Worm (Caenorhabditis elegans) whole organism, dauer: Measurements from ENCODE around the gene C06A1.7.

Experiments
- unc-62 ChIP-seq: sonication (generic microtip); optimal IDR thresholded peaks from 2 replicates; lab custom pipeline; 2017; ENCODE audit warnings: missing biosample characterization, missing genetic modification reagents, missing genetic modification characterization

Gene C06A1.7

DNA sequence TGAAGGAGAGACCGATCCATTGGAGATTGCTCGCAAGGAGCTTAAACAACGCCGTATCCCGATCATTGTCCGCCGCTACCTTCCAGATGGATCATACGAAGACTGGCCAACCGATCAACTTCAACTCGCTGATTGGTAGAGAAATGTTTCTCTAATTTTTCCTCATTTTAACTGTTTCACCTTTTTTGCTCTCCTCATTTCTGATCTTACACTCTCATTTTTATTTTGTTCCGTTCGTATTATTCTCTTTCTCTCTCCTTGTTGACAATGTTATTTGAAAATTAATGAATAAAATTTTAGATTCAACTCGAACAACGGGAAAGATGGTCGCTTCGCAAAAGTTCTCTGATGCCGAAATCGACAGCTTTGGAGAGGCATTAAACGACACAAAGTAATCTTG is 15.0 kb downstream of the C06A1.7 start, which contains the start of gene dohh-1:
Gene dohh-1, plus strand, starts transcription at position 301 of the 400 bp plus-strand sequence.
- no peak for TF ChIP-seq unc-62 (GFP tag; lab: Kevin White, UChicago)

DNA sequence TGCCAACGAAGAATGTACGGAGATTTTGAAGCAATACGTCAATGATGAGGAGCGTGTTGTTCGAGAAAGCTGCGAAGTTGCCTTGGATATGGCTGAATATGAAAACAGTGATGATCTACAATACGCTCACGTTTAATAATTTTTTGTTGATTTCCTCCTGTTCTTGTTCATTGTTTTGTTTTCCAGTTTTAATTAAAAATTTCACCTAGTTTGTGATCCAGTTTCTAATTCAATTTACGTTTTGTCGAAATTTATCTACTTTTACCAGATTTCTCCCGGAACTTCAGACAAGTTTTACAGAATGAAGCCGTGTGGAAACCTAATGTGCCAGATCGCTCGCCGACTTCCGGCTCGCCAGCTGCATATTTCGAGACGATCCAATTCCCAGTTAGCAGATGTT is 16.1 kb downstream of the C06A1.7 start, which contains the start of gene dap-3:
Gene dap-3, plus strand, starts transcription at position 301 of the 400 bp plus-strand sequence.
- TF ChIP-seq unc-62 (GFP tag; lab: Kevin White, UChicago): no peak

DNA sequence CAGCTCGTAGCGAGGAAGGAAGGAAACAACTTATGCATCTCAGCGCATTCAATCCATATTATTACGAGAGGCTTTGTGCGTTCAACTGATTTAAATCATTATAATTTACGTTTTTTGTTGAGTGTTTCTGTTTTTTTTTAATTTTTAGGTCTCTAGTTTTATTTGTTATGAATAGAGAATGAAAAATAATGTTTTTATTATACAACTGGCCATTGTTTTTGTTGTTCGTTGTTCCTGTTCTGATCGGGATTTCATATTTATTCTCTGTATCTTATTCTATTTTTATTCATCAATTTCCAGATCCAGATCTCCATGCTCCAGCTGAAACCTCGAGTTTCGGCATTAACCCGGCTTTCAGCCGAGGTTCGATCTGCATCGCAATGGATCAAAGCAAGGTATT is 17.6 kb downstream of the C06A1.7 start, which contains the start of gene mrps-22:
Gene mrps-22, plus strand, starts transcription at position 301 of the 400 bp plus-strand sequence.
- no peak for TF ChIP-seq unc-62 (GFP tag; lab: Kevin White, UChicago)

DNA sequence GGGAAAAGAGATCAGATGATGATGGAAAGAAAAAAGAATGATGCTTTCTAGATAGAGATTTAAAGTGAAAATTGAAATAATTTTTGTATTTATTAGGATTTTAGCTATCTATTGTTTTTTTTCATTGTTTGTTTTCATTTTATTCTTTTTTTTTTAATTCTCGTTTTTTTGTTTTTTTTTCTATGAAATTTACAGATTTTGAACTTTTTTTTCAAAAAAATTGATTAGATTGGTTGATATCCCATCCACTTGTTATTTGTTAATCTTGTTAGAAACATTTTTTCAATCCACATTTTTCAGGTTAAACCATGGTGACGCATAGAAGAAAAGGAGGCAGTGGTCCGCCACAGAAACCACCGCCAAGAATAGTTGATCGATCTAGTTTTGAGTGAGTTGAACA is 19.3 kb downstream of the C06A1.7 start, which contains the start of gene algn-9:
Gene algn-9, plus strand, starts transcription at position 301 of the 400 bp plus-strand sequence.
- no peak for TF ChIP-seq unc-62 (GFP tag; lab: Kevin White, UChicago)

DNA sequence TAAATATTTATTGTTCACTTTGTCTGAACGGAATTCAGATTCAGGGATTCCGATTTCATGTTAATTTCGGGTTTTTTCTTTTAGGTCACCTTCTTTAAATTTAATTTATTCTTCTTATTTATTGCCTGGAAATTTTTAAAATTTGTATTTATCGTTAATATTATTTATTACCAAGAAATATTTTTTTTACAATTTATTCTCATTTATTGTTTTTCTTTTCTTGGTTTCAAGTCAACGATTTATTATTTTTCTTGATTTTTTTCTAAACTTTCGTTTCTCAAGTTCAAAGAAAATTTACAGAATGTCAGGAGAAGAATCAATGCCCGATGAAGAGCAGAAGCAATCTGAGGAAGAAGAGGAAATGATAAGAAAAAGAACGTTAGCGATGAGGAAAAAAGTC is 23.1 kb downstream of the C06A1.7 start, which contains the start of gene crn-3:
Gene crn-3, plus strand, starts transcription at position 301 of the 400 bp plus-strand sequence.
- no peak for TF ChIP-seq unc-62 (GFP tag; lab: Kevin White, UChicago)

DNA sequence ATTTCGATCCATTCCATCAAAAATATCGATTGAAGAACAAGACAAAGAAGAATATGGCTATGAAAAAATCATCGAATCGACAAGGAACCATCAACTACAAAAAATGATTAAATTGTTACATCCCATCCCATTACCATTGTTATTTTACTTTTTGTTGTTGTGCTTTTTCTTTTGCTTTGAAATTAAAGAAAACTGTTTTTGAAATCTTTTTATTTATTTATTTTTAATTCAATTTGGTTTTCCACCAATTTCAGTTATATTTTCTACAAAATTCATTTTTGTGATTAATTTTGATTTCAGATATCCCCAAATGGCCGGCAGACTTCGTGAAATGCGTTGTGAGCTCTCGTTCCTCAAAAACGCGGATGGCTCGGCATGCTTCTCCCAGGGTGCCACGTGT is 27.8 kb downstream of the C06A1.7 start, which contains the start of gene crn-5:
Gene crn-5, plus strand, starts transcription at position 301 of the 400 bp plus-strand sequence.
- TF ChIP-seq unc-62 (GFP tag; lab: Kevin White, UChicago): no peak

DNA sequence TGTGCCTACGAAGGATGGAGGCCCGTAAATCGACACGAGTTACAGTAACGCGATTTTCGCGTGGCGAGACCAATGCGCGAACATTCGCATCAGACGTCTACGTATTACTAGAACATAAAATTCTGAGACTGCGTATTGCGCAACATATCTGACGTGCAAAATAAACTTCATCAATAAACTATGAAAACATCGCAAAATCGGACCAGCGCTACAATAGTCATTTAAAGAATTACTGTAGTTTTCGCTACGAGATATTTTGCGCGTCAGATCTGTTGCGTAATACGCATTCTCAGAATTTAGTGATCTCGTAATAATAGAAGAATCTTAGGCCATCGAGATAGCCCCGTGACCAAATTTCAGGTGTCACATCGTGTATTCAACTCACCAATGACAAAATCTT is 29.6 kb downstream of the C06A1.7 start:
- TF ChIP-seq unc-62 (GFP tag; lab: Kevin White, UChicago): no peak

DNA sequence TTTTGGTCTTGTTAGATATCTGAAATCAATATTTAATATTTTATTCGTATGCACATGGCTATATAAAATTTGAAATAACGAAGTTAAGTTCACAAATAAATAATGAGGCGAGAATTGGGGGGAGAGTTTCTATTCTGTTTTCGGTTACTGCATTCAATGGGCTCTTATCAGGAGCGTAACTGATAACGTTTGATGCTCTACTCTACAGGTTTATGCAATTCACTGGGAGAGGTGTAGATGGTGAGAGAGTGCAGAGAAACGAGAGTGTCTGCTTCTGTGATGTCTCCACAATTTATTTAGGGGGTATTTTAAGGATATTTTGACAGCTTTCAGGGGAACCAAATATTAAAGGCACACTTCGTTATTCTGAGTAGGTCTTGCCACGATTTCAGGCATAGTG is 30.1 kb downstream of the C06A1.7 start, which contains the start of gene C14A4.6:
Gene C14A4.6, minus strand, starts transcription at position 19 of the 400 bp plus-strand sequence.
- no peak for TF ChIP-seq unc-62 (GFP tag; lab: Kevin White, UChicago)

DNA sequence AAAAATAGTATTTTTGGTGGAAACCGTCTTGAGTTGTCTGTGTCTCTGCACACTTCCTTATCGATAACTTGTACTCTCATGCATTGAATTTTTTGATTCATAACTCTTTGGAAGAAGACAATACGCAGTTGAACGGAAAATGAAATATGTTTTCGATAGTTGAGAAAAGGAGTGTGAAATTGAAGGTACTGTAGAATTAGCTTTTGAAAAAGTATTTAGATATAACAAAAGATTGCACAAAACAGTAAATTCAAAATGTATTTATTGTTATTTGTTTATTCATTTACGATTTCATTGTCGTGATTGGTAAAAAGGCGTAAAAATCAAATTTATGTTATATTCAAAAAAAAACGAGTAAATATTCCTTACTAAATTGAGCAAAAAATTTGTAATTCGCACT is 31.8 kb downstream of the C06A1.7 start, which contains the start of gene C14A4.7:
Gene C14A4.7, minus strand, starts transcription at position 101 of the 400 bp plus-strand sequence.
- no peak for TF ChIP-seq unc-62 (GFP tag; lab: Kevin White, UChicago)

DNA sequence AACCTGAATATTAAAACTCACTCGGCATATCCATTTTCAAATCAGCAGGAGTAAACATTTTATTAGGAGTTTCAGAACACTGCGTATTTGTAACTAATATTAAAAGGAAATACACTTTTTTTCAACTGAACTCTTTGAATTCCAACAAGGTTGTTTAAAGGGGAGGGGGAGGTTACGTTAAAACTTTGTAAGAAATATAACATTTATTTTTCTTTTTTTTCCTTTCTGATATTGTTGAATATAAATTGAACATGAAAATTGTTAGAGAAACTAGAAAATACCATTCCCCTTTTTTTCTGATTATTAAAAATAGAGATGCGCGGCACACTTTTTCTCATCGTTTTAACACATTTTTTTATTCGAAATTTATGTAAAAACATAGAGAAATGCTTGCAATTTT is 33.3 kb downstream of the C06A1.7 start, which contains the start of gene C14A4.8:
Gene C14A4.8, minus strand, starts transcription at position 101 of the 400 bp plus-strand sequence.
- no peak for TF ChIP-seq unc-62 (GFP tag; lab: Kevin White, UChicago)

DNA sequence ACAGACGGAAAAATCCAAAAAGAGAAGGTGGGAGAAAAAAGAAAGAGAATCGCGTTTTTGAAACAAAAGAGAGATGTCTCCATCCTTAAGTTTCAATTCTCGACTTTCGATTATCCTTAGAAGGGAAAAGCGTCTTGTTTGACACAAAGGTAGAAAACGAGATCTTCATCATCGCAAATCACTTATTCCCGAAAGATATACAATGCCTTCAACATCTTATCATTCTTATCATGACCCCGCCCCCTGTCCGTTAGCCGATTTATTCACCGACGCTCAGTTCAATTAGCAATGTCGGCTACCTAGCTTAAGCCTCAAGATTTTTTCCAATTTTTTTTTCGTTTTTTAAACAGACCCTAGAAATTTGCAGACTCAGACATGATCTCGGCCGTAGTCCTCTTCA is 34.3 kb downstream of the C06A1.7 start, which contains the start of gene C14A4.9:
Gene C14A4.9, plus strand, starts transcription at position 368 of the 400 bp plus-strand sequence.
- no peak for TF ChIP-seq unc-62 (GFP tag; lab: Kevin White, UChicago)

DNA sequence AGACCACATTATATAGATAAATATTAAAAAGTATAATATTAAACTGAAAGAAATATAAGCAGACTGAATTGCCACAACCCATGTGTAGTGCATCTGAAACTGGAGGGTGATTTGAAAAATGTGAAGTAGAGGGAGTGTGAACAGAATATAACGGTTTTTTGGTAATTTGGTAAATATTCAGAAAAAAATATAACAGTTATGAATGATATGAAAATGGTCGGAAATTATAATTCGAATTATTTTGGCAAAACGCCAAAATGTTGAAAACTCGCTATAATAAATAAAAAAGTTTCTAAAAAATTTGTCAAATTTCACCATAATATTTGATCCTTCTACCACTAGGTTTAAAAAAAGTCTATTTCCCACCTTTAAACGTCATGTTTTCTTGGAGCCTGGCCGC is 37.5 kb downstream of the C06A1.7 start, which contains the start of gene srv-2:
Gene srv-2, minus strand, starts transcription at position 101 of the 400 bp plus-strand sequence.
- no peak for TF ChIP-seq unc-62 (GFP tag; lab: Kevin White, UChicago)

DNA sequence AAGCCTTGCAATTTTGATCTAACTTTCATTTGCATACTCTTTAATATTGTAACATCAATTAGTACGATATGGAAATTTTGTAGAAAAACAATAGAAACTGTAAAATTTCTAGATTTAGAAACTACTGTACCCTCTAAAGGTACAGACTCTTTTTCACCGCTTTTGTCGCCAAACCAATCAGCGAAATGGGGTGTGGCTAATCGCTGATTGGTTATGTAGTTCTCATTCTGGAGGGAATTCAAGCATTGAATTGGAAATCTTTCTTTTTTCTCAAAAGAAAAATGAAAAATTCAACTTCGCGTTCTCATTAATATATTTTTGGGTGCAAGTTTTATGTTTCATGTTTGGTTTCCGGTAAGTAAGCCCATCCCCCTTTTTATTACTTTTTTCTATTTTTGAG is 38.9 kb downstream of the C06A1.7 start:
- TF ChIP-seq unc-62 (GFP tag; lab: Kevin White, UChicago): no peak

DNA sequence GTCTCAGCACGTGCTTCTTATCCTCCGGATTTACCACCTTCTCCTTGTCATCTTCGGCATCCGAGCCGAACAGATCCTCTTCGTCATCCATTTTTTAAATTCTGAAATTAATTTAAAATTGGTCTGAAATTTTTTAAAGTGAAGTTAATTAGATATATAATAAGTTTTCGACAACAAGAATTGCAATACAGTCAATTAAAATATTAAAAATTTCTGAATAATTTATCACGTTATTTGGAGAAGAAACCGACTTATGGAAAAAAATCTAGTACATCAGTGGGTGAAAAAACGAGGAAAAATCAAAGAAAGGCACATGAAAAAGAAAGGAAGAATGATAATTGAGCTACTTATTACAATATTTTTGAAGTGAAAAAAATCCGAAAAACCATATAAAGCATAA is 40.8 kb downstream of the C06A1.7 start, which contains the start of gene taf-13:
Gene taf-13, minus strand, starts transcription at position 101 of the 400 bp plus-strand sequence.
- no peak for TF ChIP-seq unc-62 (GFP tag; lab: Kevin White, UChicago)

DNA sequence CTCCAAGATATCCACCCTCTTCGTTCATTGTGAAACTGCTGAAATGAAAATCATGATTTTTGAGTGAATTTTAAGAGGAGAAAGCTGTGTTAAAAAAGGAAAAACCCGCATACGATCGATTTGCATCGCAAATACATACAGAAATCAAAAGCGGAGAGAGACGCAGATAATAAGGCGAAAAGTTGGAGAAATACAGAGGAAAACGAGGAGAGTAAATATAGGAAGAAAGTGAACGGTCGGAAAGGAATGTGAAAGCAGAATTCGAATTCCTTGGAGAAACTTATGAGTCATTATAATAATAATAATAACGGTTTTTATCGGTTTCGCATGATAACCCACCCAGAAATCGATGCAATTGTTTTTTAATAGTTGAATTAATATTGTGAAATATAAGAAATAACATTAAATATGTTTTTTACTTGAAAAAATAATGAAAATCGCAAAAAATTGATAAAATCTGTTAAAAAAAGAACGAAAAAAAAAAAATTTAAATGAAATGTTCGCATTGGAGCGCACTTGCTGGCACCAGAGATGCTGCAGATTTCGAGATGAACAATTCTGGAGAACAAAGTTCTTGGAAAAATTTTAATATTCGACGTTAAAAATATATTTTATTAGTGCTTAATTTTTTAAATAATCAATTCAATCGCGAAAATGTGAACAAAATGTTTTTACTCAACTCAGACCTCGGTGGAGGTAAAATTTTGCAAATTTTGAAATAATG is 42.7 kb downstream of the C06A1.7 start, which contains the start of gene ccm-3:
Gene ccm-3, minus strand, starts transcription at position 38 of the 724 bp plus-strand sequence.
- TF ChIP-seq unc-62 (GFP tag; lab: Kevin White, UChicago): no peak

DNA sequence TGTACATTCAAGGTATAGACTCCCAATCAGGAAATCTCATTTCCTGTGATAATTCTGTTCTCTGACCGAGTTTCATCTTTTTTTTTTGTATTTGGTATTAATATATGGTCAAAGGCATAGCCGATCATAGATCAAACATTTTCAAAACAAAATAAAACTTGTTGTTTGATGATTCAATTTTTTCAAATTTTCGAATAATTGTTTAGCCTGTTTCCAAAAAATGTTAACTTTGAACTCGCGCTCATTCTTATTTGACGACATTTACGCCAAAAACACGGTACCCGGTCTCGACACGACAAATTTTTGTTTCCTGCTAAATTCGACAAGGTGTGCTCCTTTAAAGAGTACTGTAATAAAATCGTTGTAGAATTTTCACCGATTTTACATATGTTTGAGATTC is 44.1 kb downstream of the C06A1.7 start:
- TF ChIP-seq unc-62 (GFP tag; lab: Kevin White, UChicago): no peak
